Worm (Caenorhabditis elegans): ENCODE data around the gene F55B12.2.

DNA sequence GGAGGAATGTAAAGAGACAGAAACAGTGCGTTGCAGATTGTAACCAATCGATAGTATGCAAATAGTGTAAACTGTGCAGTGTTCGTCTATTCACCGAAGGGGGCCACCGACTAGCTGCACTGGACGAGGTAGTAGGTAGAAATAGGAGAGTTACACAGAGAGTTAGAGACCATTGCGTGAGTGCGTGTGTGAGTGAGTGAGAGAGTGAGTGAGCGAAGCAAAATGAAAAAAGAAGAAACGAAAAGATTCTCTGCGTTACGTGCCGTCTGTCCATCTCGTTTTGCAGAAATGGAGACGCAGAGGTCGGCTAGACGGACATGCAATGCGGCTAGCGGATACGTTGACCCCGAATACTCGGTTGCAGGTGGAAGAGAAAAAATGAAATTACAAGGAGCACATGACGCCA lies 8.3 kb downstream of the F55B12.2 start:
- TF ChIP-seq tbx-2 (tag; optimal IDR thresholded peaks at IDR 0.05), result no peak
- no peak for TF ChIP-seq ama-1 (optimal IDR thresholded peaks at IDR 0.05)
- TF ChIP-seq pqm-1 (tag; optimal IDR thresholded peaks at IDR 0.05), result peak; percentile 6
- TF ChIP-seq egl-27 (tag; optimal IDR thresholded peaks at IDR 0.05), result peak; percentile 18
- no peak for TF ChIP-seq fos-1 (tag; optimal IDR thresholded peaks at IDR 0.05)
- no peak for TF ChIP-seq skn-1 (tag; optimal IDR thresholded peaks at IDR 0.05)
- no peak for TF ChIP-seq unc-39 (tag; optimal IDR thresholded peaks at IDR 0.05)
- no peak for TF ChIP-seq elt-1 (tag; optimal IDR thresholded peaks at IDR 0.05)
- no peak for TF ChIP-seq ztf-4 (tag; optimal IDR thresholded peaks at IDR 0.05)
- TF ChIP-seq jun-1 (tag; optimal IDR thresholded peaks at IDR 0.05), result peak; percentile 42
- TF ChIP-seq lin-15B (tag; optimal IDR thresholded peaks at IDR 0.05), result peak; percentile 73
- TF ChIP-seq nhr-25 (tag; optimal IDR thresholded peaks at IDR 0.05), result peak; percentile 77
